Fruit fly (Drosophila melanogaster) whole organism, larva: ENCODE measurements around the gene CG32137.

Experiments used
- noc ChIP-seq: fragments of 200-800 bp; sonication (Bioruptor generic); optimal IDR thresholded peaks from 3 replicates; lab custom pipeline; 2019; ENCODE audit warnings: missing biosample characterization, mild to moderate bottlenecking, missing genetic modification characterization, moderate library complexity

The CG32137 gene

DNA sequence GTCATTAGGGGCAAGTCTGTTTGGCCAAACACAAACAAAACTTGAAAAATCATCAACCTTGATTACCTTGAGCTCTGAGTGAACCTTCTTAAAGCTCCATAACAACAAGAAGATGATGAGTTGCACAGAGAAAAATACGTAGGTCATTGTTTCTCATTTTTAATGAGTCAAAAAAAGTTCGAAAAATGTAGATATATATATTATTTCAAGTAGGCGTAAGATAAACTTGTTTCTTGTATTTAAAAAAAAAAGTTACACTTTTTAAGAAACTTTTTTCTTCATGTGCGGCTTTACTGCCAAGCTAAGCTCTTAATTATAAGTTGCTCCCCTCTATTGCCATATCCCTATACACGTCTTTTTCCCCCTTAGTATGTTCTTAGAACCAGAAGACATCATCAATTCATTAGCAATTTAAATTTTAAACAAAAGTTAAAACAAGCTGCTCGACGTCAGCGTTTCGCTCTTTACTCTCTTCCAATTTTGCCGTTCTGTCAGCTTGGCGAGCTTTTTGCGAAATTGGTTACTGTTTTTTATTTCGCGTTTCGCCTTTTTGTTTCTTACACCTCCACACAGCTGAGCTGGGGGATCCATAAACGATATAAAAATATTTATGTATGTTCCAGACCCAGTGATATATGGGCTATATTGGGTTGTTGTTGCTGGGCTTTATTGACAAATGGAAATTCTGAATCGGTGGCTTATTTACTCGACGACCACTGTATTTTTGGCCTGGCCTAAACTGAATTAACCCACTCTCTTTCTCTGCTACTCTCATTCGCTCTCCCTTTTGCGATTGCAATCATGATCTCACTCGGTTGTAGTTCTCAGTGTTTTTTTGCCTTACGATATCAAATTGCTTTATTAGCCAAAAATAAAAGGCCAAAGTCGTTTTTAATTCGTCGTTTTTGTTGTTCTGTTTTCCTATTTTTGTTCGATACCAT lies 15.4 kb upstream of the CG32137 start:
- peak; percentile 36 for TF ChIP-seq noc (tag; lab: Kevin White, UChicago)

- no peak for TF ChIP-seq noc (tag; lab: Kevin White, UChicago)
Observed at dm6 chr3L:13924646-13925045, 14.4 kb upstream of the CG32137 start.

DNA sequence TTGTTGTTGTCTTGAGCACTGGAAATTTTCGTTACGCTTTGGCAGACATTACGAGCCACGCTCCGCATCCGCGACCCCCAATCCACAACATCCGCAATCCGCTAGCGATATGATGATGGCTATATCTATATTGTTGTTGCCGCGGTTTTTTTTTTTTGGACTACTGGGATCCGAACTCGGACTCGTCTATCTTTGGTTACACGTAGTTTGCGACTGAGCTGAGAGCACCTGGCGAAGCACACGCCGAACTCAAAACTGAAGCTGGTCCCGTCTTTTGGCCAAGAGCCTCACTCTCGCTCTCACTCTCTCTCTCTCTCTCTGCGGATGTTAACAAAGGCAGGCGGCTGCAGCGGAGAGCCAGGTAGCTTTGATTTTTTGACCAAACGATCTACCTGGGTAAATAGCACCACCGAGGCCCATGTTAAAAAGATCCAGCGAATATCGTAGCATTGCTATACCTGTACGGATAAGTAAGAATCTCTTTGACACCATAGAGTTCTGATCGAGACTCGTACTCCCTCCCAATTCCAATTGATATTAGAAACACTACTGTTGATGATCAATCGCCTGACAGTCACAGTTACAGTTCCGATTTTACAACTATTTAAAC lies 13.8 kb upstream of the CG32137 start, which contains the start of gene Rgl:
Gene Rgl, minus strand, starts transcription at position 219 of the 610 bp plus-strand sequence.
- no peak for TF ChIP-seq noc (tag; lab: Kevin White, UChicago)

- no peak for TF ChIP-seq noc (tag; lab: Kevin White, UChicago)
Observed at dm6 chr3L:13928769-13929594, 10.1 kb upstream of the CG32137 start, which contains the start of the genes CG8833 and DCTN1-p150. TSS of gene CG8833 (minus strand) at chr3L:13929000. TSS of gene DCTN1-p150 (plus strand) at chr3L:13929387.

DNA sequence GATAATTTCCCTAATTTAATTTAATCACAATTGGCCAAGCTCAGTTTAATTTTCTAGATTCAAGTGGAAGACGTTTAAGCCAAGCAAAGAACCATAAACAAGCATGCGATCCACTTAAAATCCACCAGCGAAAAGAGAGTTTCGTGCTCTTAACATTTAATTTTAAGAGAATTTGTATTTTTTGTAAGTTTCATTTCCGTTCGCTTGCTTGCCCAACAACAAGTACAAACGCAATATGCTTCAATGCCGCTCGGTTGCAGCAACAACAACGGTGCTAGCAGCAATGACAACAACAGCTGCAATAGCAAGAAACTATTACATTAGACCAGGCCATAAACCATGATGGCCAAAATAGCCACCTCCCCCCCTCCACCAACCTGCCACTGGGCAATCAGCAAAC lies 4.1 kb upstream of the CG32137 start:
- no peak for TF ChIP-seq noc (tag; lab: Kevin White, UChicago)

DNA sequence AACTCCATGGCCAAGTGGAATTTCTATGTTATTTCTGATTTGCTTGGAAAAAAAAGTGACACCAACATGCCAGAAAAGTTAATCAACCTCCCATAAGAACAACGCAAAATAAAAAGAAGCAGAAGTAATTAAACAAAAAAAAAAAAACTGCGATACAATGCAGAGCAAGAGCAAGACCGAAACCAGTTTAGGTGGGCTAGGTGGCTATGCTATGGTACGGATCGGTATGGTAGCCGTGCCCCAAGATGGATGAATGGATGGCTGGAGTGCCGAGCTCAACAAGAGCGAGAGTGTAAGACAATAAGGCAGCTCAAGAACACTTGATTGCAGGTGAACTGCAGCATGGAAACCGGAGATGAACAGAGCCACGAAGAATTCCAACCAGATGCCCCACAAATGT lies 2.3 kb upstream of the CG32137 start:
- no peak for TF ChIP-seq noc (tag; lab: Kevin White, UChicago)

dm6 chr3L:13938470-13939150 lies 440 bp upstream of the CG32137 start:
- TF ChIP-seq noc (tag; lab: Kevin White, UChicago): peak; percentile 92

DNA sequence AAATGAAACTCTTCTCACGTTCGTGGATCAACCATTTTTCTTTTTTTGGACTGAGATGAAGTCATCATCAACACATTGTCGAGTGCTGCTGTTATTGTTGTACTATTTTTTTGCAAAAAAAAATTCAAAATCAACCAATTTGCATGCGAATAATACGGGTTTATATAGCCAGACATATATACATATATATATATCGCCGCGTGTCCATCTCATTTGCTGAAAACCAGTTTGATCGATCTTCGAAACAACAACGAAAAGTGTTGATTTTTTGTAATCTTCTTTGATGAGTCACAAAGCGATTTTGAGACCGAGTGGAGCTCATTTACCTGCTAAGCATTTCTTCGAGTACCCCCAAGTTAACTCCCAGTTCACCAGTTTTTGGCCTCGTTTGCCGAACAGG lies 7.0 kb downstream of the CG32137 start:
- TF ChIP-seq noc (tag; lab: Kevin White, UChicago): no peak

DNA sequence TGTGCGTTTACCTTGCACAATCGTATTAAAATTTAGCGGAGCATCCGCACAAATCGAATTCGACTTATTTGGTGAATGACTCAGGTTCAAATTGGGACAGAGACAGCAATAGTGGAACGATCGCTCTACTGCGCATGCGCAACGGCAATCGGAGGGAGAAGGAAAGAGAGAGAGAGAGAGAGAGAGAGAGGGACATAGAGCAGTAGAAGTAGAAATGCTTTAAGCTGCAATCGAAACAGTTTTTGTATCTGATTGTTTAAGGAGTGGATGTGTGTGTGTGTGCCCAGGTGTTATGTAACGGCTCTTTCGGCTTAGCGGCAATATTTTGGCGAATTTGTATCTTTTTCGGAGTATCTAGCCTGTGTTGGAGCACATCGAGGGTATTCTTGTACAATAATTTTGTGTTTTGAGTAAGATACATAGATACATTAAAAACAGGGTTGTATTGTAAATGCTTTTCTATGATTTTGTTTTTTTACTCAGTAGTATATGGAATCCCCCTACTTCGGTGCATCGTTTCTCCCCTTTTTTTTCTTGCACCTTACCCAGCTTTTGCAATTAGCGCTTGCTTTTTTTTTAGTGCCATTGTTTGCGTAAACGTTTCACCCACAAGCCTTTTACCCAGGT lies 10.5 kb downstream of the CG32137 start:
- TF ChIP-seq noc (tag; lab: Kevin White, UChicago): no peak

DNA sequence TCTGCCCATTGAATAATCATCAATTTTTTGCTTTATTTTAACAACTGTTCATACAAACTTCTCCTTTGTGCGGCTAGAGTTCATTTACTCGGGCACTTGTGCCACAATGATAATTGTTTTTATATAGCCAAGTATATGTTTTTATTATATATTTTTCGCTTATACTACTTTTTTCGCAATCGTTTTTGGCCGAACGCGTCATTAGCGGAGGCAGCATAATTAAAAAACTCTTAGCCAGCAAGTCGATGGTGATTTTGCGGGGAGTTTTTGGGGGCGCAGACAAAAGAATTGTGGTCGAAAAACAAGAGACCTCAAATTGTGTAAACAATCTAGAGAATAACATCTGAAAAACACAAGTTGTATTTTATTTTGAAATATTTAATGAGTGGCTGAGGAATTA lies 12.5 kb downstream of the CG32137 start:
- TF ChIP-seq noc (tag; lab: Kevin White, UChicago): no peak

- no peak for TF ChIP-seq noc (tag; lab: Kevin White, UChicago)
Observed at dm6 chr3L:13952484-13953048, 13.5 kb downstream of the CG32137 start.

DNA sequence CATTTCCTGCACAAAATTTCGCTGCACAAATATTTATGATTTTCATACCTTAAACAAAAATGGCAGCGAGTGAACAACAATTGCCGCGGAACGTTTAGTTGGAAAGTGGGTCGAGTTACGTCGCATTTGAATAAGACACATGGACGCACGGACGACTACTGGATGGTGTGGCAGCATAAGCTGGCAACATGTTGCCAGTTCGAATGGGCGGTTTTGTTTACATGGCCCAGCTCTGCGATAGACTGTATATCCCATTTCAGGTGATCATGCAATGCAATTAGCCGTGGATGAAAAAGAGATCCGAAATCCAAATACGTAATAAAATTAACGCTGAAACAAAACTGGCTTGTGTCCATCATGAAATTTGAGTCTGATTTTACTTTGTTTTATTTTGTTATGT lies 17.6 kb downstream of the CG32137 start:
- no peak for TF ChIP-seq noc (tag; lab: Kevin White, UChicago)

DNA sequence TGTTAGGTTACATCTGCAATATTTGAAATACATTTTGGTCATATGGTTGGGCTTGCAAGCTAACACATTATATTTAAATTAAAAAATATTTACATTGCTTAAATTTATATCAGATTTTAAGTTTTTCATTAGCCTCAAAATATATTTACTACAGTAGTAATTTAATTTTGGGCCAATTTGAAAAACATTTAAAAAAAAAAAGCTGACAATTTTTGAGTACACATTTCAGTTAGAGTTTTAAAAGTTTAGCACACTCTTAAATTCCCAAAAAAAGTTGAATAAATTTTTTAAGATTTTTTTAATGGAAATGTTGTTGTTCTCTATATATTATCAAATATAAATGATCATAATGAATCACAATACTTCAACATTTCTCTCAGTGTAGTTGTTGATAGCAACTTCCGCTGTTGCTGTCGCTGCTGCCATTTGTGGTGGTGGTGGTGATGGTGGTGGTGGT lies 18.2 kb downstream of the CG32137 start:
- peak; percentile 54 for TF ChIP-seq noc (tag; lab: Kevin White, UChicago)

DNA sequence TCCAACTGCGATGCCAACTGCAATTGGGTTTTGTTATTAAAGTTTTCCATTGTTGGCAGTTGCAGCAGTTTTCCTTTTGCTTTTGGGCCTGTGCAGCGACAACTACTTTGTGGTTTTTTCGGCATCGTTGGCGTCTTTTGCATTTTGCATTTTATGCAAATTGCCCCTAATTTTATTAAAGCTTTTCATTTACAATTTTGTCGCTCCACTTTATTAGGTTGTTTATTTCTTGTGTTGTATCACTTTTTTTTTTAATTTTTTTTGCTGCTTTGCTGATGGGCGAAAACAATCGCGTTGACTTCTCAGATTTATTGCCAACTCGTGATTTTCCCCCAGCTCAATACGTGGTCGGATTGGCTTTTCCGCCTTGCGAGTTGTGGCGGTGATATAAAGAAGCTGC lies 18.7 kb downstream of the CG32137 start:
- TF ChIP-seq noc (tag; lab: Kevin White, UChicago): no peak
